Worm (Caenorhabditis elegans) whole organism, young adult: ENCODE results near the gene col-79.

Experiments used
- B0035.1 ChIP-seq: sonication (generic microtip); optimal IDR thresholded peaks from 2 replicates; lab custom pipeline; 2016; ENCODE audit warnings: missing genetic modification characterization, mild to moderate bottlenecking, missing compliant biosample characterization, missing genotype, missing genetic modification reagents
- B0261.1 ChIP-seq: sonication (generic microtip); optimal IDR thresholded peaks from 2 replicates; lab custom pipeline; 2016; ENCODE audit warnings: mild to moderate bottlenecking, missing genetic modification characterization, moderate library complexity, missing compliant biosample characterization
- C06A6.2 ChIP-seq: fragments of 200-800 bp; sonication (Bioruptor generic); conservative IDR thresholded peaks from 2 replicates; pipeline ENCODE4 v1.3.6; 2022; ENCODE audit warnings: missing genetic modification characterization, missing compliant biosample characterization
- D2030.7 ChIP-seq: fragments of 200-800 bp; sonication (Bioruptor generic); IDR thresholded peaks from 2 replicates; pipeline ENCODE4 v1.3.6; 2022; ENCODE audit warnings: missing genetic modification reagents, missing genetic modification characterization, missing compliant biosample characterization
- F10E7.11 ChIP-seq: sonication (generic microtip); optimal IDR thresholded peaks from 2 replicates; lab custom pipeline; 2017; ENCODE audit warnings: mild to moderate bottlenecking, missing genetic modification characterization, moderate library complexity, missing compliant biosample characterization
- F33H1.4 ChIP-seq: fragments of 200-800 bp; sonication (Bioruptor generic); IDR thresholded peaks from 2 replicates; pipeline ENCODE4 v1.3.6; 2022; ENCODE audit warnings: missing genetic modification reagents, missing genetic modification characterization, missing compliant biosample characterization
- F39B2.1 ChIP-seq: fragments of 200-800 bp; sonication (Bioruptor generic); IDR thresholded peaks from 2 replicates; pipeline ENCODE4 v1.3.6; 2022; ENCODE audit warnings: missing genetic modification reagents, missing genetic modification characterization, missing compliant biosample characterization
- F57C9.4 ChIP-seq: sonication (generic microtip); optimal IDR thresholded peaks from 2 replicates; lab custom pipeline; 2017; ENCODE audit warnings: mild to moderate bottlenecking, missing genetic modification characterization, missing compliant biosample characterization
- T26A5.8 ChIP-seq: sonication (generic microtip); optimal IDR thresholded peaks from 2 replicates; lab custom pipeline; 2016; ENCODE audit warnings: missing genetic modification characterization, missing compliant biosample characterization
- Y53F4B.3 ChIP-seq: fragments of 200-800 bp; sonication (Bioruptor generic); IDR thresholded peaks from 2 replicates; pipeline ENCODE4 v1.3.6; 2022; ENCODE audit warnings: missing genetic modification reagents, missing genetic modification characterization, missing compliant biosample characterization
- Y56A3A.18 ChIP-seq: fragments of 200-800 bp; sonication (Bioruptor generic); IDR thresholded peaks from 2 replicates; pipeline ENCODE4 v1.3.6; 2022; ENCODE audit warnings: missing genetic modification reagents, missing genetic modification characterization, missing compliant biosample characterization
- Y67H2A.10 ChIP-seq: fragments of 200-800 bp; sonication (Bioruptor generic); conservative IDR thresholded peaks from 2 replicates; pipeline ENCODE4 v1.3.6; 2022; ENCODE audit warnings: missing genetic modification reagents, missing genetic modification characterization, missing compliant biosample characterization
- Y95B8A.8 ChIP-seq: fragments of 200-800 bp; sonication (Bioruptor generic); IDR thresholded peaks from 2 replicates; pipeline ENCODE4 v1.3.6; 2022; ENCODE audit warnings: missing genetic modification reagents, missing genetic modification characterization, missing compliant biosample characterization
- akir-1 ChIP-seq: fragments of 200-800 bp; sonication (Bioruptor generic); optimal IDR thresholded peaks from 2 replicates; lab custom pipeline; 2018; ENCODE audit warnings: mild to moderate bottlenecking, missing genetic modification characterization, moderate library complexity, missing compliant biosample characterization
- aptf-2 ChIP-seq: fragments of 200-800 bp; sonication (Bioruptor generic); conservative IDR thresholded peaks from 2 replicates; pipeline ENCODE4 v1.3.6; 2022; ENCODE audit warnings: missing genetic modification reagents, missing genetic modification characterization, missing compliant biosample characterization
- aptf-3 ChIP-seq: fragments of 200-800 bp; sonication (Bioruptor generic); IDR thresholded peaks from 2 replicates; pipeline ENCODE4 v1.3.6; 2022; ENCODE audit warnings: missing genetic modification characterization, missing compliant biosample characterization
- attf-3 ChIP-seq: fragments of 200-800 bp; sonication (Bioruptor generic); conservative IDR thresholded peaks from 2 replicates; pipeline ENCODE4 v1.3.6; 2022; ENCODE audit warnings: missing genetic modification reagents, missing genetic modification characterization, missing compliant biosample characterization
- bed-1 ChIP-seq: fragments of 200-800 bp; sonication (Bioruptor generic); IDR thresholded peaks from 2 replicates; pipeline ENCODE4 v1.3.6; 2022; ENCODE audit warnings: missing genetic modification reagents, missing genetic modification characterization, missing compliant biosample characterization
- bed-2 ChIP-seq: fragments of 200-800 bp; sonication (Bioruptor generic); IDR thresholded peaks from 2 replicates; pipeline ENCODE4 v1.3.6; 2022; ENCODE audit warnings: missing genetic modification reagents, missing genetic modification characterization, missing compliant biosample characterization
- cebp-2 ChIP-seq: fragments of 200-800 bp; sonication (Bioruptor generic); IDR thresholded peaks from 2 replicates; pipeline ENCODE4 v1.3.6; 2022; ENCODE audit warnings: missing genetic modification characterization, missing compliant biosample characterization
- ceh-100 ChIP-seq: fragments of 200-800 bp; sonication (Bioruptor generic); IDR thresholded peaks from 2 replicates; pipeline ENCODE4 v1.3.6; 2022; ENCODE audit warnings: missing genetic modification reagents, missing genetic modification characterization, missing compliant biosample characterization
- ceh-27 ChIP-seq: fragments of 200-800 bp; sonication (Bioruptor generic); optimal IDR thresholded peaks from 2 replicates; lab custom pipeline; 2018; ENCODE audit warnings: mild to moderate bottlenecking, missing genetic modification characterization, moderate library complexity, missing compliant biosample characterization
- ceh-58 ChIP-seq: fragments of 200-800 bp; sonication (Bioruptor generic); IDR thresholded peaks from 2 replicates; pipeline ENCODE4 v1.3.6; 2022; ENCODE audit warnings: missing genetic modification characterization, missing compliant biosample characterization
- ceh-91 ChIP-seq: fragments of 200-800 bp; sonication (Bioruptor generic); IDR thresholded peaks from 2 replicates; pipeline ENCODE4 v1.3.6; 2022; ENCODE audit warnings: missing genetic modification reagents, missing genetic modification characterization, missing compliant biosample characterization
- die-1 ChIP-seq: sonication (generic microtip); optimal IDR thresholded peaks from 2 replicates; lab custom pipeline; 2016; ENCODE audit warnings: missing genotype, mild to moderate bottlenecking, missing genetic modification characterization, missing compliant biosample characterization
- dox-1 ChIP-seq: fragments of 200-800 bp; sonication (Bioruptor generic); IDR thresholded peaks from 2 replicates; pipeline ENCODE4 v1.3.6; 2022; ENCODE audit warnings: missing genetic modification reagents, missing genetic modification characterization, missing compliant biosample characterization
- efl-1 ChIP-seq: fragments of 150-350 bp; optimal IDR thresholded peaks from 2 replicates; lab custom pipeline; 2014; ENCODE audit warnings: missing biosample characterization, missing genetic modification reagents, missing genetic modification characterization
- egl-18 ChIP-seq: fragments of 200-800 bp; sonication (Bioruptor generic); IDR thresholded peaks from 2 replicates; pipeline ENCODE4 v1.3.6; 2022; ENCODE audit warnings: missing genetic modification reagents, missing genetic modification characterization, missing compliant biosample characterization
- egrh-3 ChIP-seq: fragments of 200-800 bp; sonication (Bioruptor generic); IDR thresholded peaks from 2 replicates; pipeline ENCODE4 v1.3.6; 2022; ENCODE audit warnings: missing genetic modification reagents, missing genetic modification characterization, missing compliant biosample characterization
- gei-17 ChIP-seq: fragments of 200-800 bp; sonication (Bioruptor generic); optimal IDR thresholded peaks from 2 replicates; lab custom pipeline; 2018; ENCODE audit warnings: mild to moderate bottlenecking, missing genetic modification characterization, missing compliant biosample characterization
- hmg-20 ChIP-seq: fragments of 200-800 bp; sonication (Bioruptor generic); IDR thresholded peaks from 2 replicates; pipeline ENCODE4 v1.3.6; 2022; ENCODE audit warnings: missing genetic modification reagents, missing genetic modification characterization, missing compliant biosample characterization
- hsf-1 ChIP-seq: fragments of 200-800 bp; sonication (Bioruptor generic); IDR thresholded peaks from 2 replicates; pipeline ENCODE4 v1.3.6; 2022; ENCODE audit warnings: missing genetic modification reagents, missing genetic modification characterization, missing compliant biosample characterization
- lag-1 ChIP-seq: fragments of 200-800 bp; sonication (Bioruptor generic); IDR thresholded peaks from 2 replicates; pipeline ENCODE4 v1.3.6; 2022; ENCODE audit warnings: missing genetic modification reagents, missing genetic modification characterization, missing compliant biosample characterization
- let-526 ChIP-seq: fragments of 200-800 bp; sonication (Bioruptor generic); IDR thresholded peaks from 2 replicates; pipeline ENCODE4 v1.3.6; 2022; ENCODE audit warnings: missing genetic modification reagents, missing genetic modification characterization, missing compliant biosample characterization
- lin-26 ChIP-seq: fragments of 200-800 bp; sonication (Bioruptor generic); IDR thresholded peaks from 2 replicates; pipeline ENCODE4 v1.3.6; 2022; ENCODE audit warnings: missing genetic modification reagents, missing genetic modification characterization, missing compliant biosample characterization
- lir-1 ChIP-seq: fragments of 200-800 bp; sonication (Bioruptor generic); conservative IDR thresholded peaks from 2 replicates; pipeline ENCODE4 v1.3.6; 2022; ENCODE audit warnings: missing genetic modification reagents, missing genetic modification characterization, missing compliant biosample characterization
- madf-6 ChIP-seq: fragments of 200-800 bp; sonication (Bioruptor generic); IDR thresholded peaks from 2 replicates; pipeline ENCODE4 v1.3.6; 2022; ENCODE audit warnings: missing genetic modification reagents, missing genetic modification characterization, missing compliant biosample characterization
- madf-8 ChIP-seq: fragments of 200-800 bp; sonication (Bioruptor generic); conservative IDR thresholded peaks from 2 replicates; pipeline ENCODE4 v1.3.6; 2022; ENCODE audit warnings: missing genetic modification reagents, missing genetic modification characterization, missing compliant biosample characterization
- mes-4 ChIP-seq: sonication (generic microtip); optimal IDR thresholded peaks from 2 replicates; lab custom pipeline; 2016; ENCODE audit warnings: missing genotype, missing genetic modification characterization, missing compliant biosample characterization
- nhr-120 ChIP-seq: fragments of 200-800 bp; sonication (Bioruptor generic); IDR thresholded peaks from 2 replicates; pipeline ENCODE4 v1.3.6; 2022; ENCODE audit warnings: missing genetic modification characterization, missing compliant biosample characterization
- nhr-179 ChIP-seq: sonication (generic microtip); optimal IDR thresholded peaks from 2 replicates; lab custom pipeline; 2016; ENCODE audit warnings: mild to moderate bottlenecking, missing genetic modification characterization, missing compliant biosample characterization
- nhr-80 ChIP-seq: sonication (generic microtip); optimal IDR thresholded peaks from 2 replicates; lab custom pipeline; 2016; ENCODE audit warnings: missing genetic modification characterization, missing compliant biosample characterization
- rcor-1 ChIP-seq: fragments of 200-800 bp; sonication (Bioruptor generic); IDR thresholded peaks from 2 replicates; pipeline ENCODE4 v1.3.6; 2022; ENCODE audit warnings: missing genetic modification reagents, missing genetic modification characterization, missing compliant biosample characterization
- snpc-1.3 ChIP-seq: sonication (generic microtip); optimal IDR thresholded peaks from 2 replicates; lab custom pipeline; 2017; ENCODE audit warnings: missing genetic modification characterization, mild to moderate bottlenecking, missing compliant biosample characterization, antibody characterized with exemption, moderate library complexity, missing genotype, missing genetic modification reagents; ENCODE audit not compliant: insufficient read depth
- snpc-3.4 ChIP-seq: sonication (generic microtip); optimal IDR thresholded peaks from 2 replicates; lab custom pipeline; 2017; ENCODE audit warnings: missing genetic modification characterization, mild to moderate bottlenecking, missing compliant biosample characterization, antibody characterized with exemption, moderate library complexity, missing genotype, missing genetic modification reagents
- tbp1 ChIP-seq: fragments of 200-800 bp; sonication (Bioruptor generic); optimal IDR thresholded peaks from 2 replicates; lab custom pipeline; 2018; ENCODE audit warnings: mild to moderate bottlenecking, missing genetic modification characterization, missing compliant biosample characterization
- xnd-1 ChIP-seq: sonication (generic microtip); optimal IDR thresholded peaks from 2 replicates; lab custom pipeline; 2016; ENCODE audit warnings: missing genotype, missing genetic modification reagents, missing genetic modification characterization, missing compliant biosample characterization
- zim-3 ChIP-seq: sonication (generic microtip); optimal IDR thresholded peaks from 2 replicates; lab custom pipeline; 2017; ENCODE audit warnings: mild to moderate bottlenecking, missing genetic modification characterization, moderate library complexity, missing compliant biosample characterization
- ztf-25 ChIP-seq: fragments of 200-800 bp; sonication (Bioruptor generic); IDR thresholded peaks from 2 replicates; pipeline ENCODE4 v1.3.6; 2022; ENCODE audit warnings: missing genetic modification reagents, missing genetic modification characterization, missing compliant biosample characterization
- ztf-28 ChIP-seq: fragments of 200-800 bp; sonication (Bioruptor generic); IDR thresholded peaks from 2 replicates; pipeline ENCODE4 v1.3.6; 2022; ENCODE audit warnings: missing genetic modification reagents, missing genetic modification characterization, missing compliant biosample characterization
- ztf-6 ChIP-seq: fragments of 200-800 bp; sonication (Bioruptor generic); IDR thresholded peaks from 2 replicates; pipeline ENCODE4 v1.3.6; 2022; ENCODE audit warnings: missing genetic modification reagents, missing genetic modification characterization, missing compliant biosample characterization

The col-79 gene

DNA sequence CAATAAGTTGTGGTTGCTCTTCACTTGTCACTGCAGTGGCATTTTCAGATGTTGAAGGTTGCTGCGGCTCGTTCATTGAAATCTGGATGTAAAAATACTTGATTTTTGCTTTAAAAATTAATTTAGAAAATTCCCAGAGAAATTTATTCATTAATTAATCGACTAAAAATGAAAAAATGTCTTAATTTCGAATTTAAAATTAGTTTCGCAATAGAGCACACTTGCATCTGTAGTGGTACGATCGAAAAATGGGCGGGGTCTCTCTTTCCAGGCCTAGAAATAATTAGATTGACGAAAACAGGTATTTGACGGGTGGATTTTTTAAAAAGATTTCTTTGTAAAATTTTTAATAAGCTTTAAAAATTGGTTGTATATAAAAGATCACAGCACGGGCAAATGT, 40.7 kb upstream of the col-79 start, which contains the start of gene D2089.8:
TSS of gene D2089.8 (minus strand) at position 84 of the 400 bp plus-strand sequence.
- TF ChIP-seq bed-2 (GFP tag; lab: Robert Waterston, UW) (no peak), ceh-27 (GFP tag; lab: Kevin White, UChicago) (no peak), Y53F4B.3 (no peak), nhr-80 (tag; lab: Kevin White, UChicago) (no peak), cebp-2 (GFP tag; lab: Robert Waterston, UW) (no peak), ztf-6 (GFP tag; lab: Robert Waterston, UW) (no peak), mes-4 (tag; lab: Kevin White, UChicago) (no peak), rcor-1 (GFP tag; lab: Robert Waterston, UW) (no peak), die-1 (no peak), tbp1 (no peak), Y67H2A.10 (no peak), ceh-91 (GFP tag; lab: Robert Waterston, UW) (peak; percentile 53), ztf-25 (no peak), akir-1 (GFP tag; lab: Kevin White, UChicago) (no peak), ceh-100 (GFP tag; lab: Robert Waterston, UW) (no peak), egrh-3 (GFP tag; lab: Robert Waterston, UW) (no peak), F39B2.1 (GFP tag; lab: Robert Waterston, UW) (no peak), C06A6.2 (GFP tag; lab: Robert Waterston, UW) (no peak), let-526 (no peak), F57C9.4 (no peak), madf-6 (GFP tag; lab: Robert Waterston, UW) (peak; percentile 94), bed-1 (GFP tag; lab: Robert Waterston, UW) (no peak), lag-1 (GFP tag; lab: Robert Waterston, UW) (no peak), attf-3 (no peak), madf-8 (GFP tag; lab: Robert Waterston, UW) (peak; percentile 92), egl-18 (GFP tag; lab: Robert Waterston, UW) (no peak), D2030.7 (GFP tag; lab: Robert Waterston, UW) (0 out of 2 replicates have a peak, but pooled peaks have one; percentile 23), gei-17 (no peak), Y95B8A.8 (GFP tag; lab: Robert Waterston, UW) (no peak), B0035.1 (tag; lab: Kevin White, UChicago) (no peak), aptf-3 (GFP tag; lab: Robert Waterston, UW) (no peak), aptf-2 (GFP tag; lab: Robert Waterston, UW) (no peak), lin-26 (no peak), F33H1.4 (peak; percentile 45), snpc-3.4 (tag; lab: Kevin White, UChicago) (no peak), nhr-120 (GFP tag; lab: Robert Waterston, UW) (no peak), Y56A3A.18 (no peak), xnd-1 (tag; lab: Kevin White, UChicago) (peak; percentile 48), efl-1 (GFP tag; lab: Kevin White, UChicago) (peak; percentile 67), B0261.1 (no peak), T26A5.8 (tag; lab: Kevin White, UChicago) (no peak), dox-1 (GFP tag; lab: Robert Waterston, UW) (no peak), hmg-20 (GFP tag; lab: Robert Waterston, UW) (no peak), snpc-1.3 (tag; lab: Kevin White, UChicago) (no peak), lir-1 (GFP tag; lab: Robert Waterston, UW) (no peak), F10E7.11 (tag; lab: Kevin White, UChicago) (no peak), nhr-179 (tag; lab: Kevin White, UChicago) (no peak), ztf-28 (GFP tag; lab: Robert Waterston, UW) (no peak), hsf-1 (GFP tag; lab: Robert Waterston, UW) (no peak), ceh-58 (GFP tag; lab: Robert Waterston, UW) (no peak), zim-3 (no peak)
